Worm (Caenorhabditis elegans): ENCODE data around the gene K09E4.3.

K09E4.3 gene

ce11 chrII:14129191-14129590 is 2.5 kb upstream of the K09E4.3 start:
- no peak for TF ChIP-seq nhr-237 (tag; optimal IDR thresholded peaks at IDR 0.05)

DNA sequence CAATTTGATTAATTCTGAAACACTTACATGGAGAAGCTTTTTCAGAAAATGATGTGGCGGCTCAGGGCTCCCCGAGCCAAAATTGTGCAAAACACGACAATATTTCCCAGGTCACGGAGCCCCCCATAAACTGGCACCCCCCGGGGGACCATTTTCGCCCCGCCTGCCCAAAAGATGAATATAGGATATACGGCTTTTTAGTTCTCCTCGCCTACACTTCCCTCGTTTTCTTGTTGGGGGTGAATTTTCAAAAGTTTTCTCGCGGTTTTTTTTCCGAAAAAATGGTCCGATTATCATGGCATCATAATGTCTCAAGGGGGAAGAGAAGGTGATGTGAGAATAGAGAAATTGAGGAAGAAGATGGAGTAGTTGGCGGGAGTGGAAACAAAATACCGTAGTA is 4.7 kb downstream of the K09E4.3 start, which contains the start of gene K09E4.4:
TSS of gene K09E4.4 (minus strand) at position 101 of the 400 bp plus-strand sequence.
- no peak for TF ChIP-seq zip-4 (GFP tag; optimal IDR thresholded peaks at IDR 0.05)
- TF ChIP-seq efl-1 (optimal IDR thresholded peaks at IDR 0.05) = no peak
- peak in 1 of 2 experiments; percentile 5 for TF ChIP-seq efl-1 (GFP tag; optimal IDR thresholded peaks at IDR 0.05 in 1 of 2)
- TF ChIP-seq skn-1 (tag; optimal IDR thresholded peaks at IDR 0.05) = no peak

- TF ChIP-seq snpc-4 (tag; optimal IDR thresholded peaks at IDR 0.05) = peak; percentile 70
- no peak for TF ChIP-seq fkh-4 (tag; optimal IDR thresholded peaks at IDR 0.05; ENCODE audit: borderline replicate concordance)
Measured at ce11 chrII:14118391-14118790, 8.3 kb downstream of the K09E4.3 start.

ce11 chrII:14112842-14113241 is 13.9 kb downstream of the K09E4.3 start:
- no peak for TF ChIP-seq nhr-84 (tag; optimal IDR thresholded peaks at IDR 0.05)
- TF ChIP-seq mef-2 (tag; optimal IDR thresholded peaks at IDR 0.05) = no peak
- TF ChIP-seq blmp-1 (tag; optimal IDR thresholded peaks at IDR 0.05) = peak; percentile 65
- no peak for TF ChIP-seq hlh-17 (GFP tag; optimal IDR thresholded peaks at IDR 0.05; ENCODE audit: borderline replicate concordance)

DNA sequence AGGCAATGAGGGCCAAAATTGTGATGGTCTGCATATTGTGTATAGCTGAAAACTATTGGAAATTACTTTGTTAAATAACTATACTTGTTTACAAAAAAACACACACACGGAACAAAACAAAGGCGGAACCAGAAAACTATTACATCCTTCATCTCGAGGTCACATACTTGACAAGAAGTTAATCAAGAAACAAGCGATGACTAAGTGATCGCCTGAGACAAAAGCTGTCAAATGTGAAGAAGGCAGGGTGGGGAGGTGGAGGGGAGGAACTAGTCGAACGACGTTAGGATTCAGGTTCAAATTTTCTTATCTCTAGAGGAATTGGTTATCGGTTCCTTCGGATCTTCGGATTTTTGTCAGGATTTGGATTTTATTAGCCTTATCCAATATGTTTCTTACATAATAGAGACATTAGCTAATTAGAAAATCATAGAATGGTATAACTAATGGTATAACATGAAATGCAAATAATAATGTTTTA is 17.5 kb downstream of the K09E4.3 start, which contains the start of gene cpg-7:
TSS of gene cpg-7 (minus strand) at position 51 of the 481 bp plus-strand sequence.
- TF ChIP-seq nhr-84 (tag; optimal IDR thresholded peaks at IDR 0.05) (no peak), nhr-71 (tag; optimal IDR thresholded peaks at IDR 0.05) (no peak), F16B12.6 (tag; optimal IDR thresholded peaks at IDR 0.05) (no peak), xbp-1 (tag; optimal IDR thresholded peaks at IDR 0.05) (no peak), ztf-11 (tag; optimal IDR thresholded peaks at IDR 0.05) (no peak), ceh-8 (GFP tag; optimal IDR thresholded peaks at IDR 0.05) (no peak), nhr-85 (tag) (no peak), nhr-90 (tag; optimal IDR thresholded peaks at IDR 0.05; ENCODE audit: poor library complexity) (no peak), ztf-4 (tag; optimal IDR thresholded peaks at IDR 0.05) (no peak), isw-1 (GFP tag; IDR thresholded peaks at IDR 0.05) (no peak), mdl-1 (tag; optimal IDR thresholded peaks at IDR 0.05) (no peak)

DNA sequence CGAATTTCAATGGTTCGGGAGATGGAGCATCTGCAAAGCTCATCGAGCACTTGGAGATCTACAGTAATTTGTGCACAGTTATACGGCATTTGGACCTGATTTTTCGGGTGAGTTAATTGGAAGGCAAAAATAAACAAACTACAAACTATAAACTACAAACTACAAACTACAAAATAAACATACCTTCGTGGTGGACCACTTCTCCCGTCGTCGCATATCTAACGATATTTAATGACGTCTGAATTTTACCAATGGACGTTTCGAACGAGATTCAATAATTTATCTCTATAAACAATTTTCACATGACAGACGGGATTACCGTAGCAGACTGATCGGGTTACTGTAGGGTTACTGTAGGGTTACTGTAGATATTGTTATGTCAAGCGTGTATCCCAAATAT is 20.6 kb downstream of the K09E4.3 start:
- TF ChIP-seq sup-37 (GFP tag; optimal IDR thresholded peaks at IDR 0.05) (no peak), ceh-82 (tag; optimal IDR thresholded peaks at IDR 0.05) (no peak), lin-14 (GFP tag; optimal IDR thresholded peaks at IDR 0.05) (no peak), nhr-85 (tag) (peak; percentile 59), nhr-28 (tag; optimal IDR thresholded peaks at IDR 0.05) (no peak), unc-130 (tag; optimal IDR thresholded peaks at IDR 0.05) (no peak), Y116A8C.19 (tag; optimal IDR thresholded peaks at IDR 0.05; ENCODE audit: borderline replicate concordance) (no peak)

DNA sequence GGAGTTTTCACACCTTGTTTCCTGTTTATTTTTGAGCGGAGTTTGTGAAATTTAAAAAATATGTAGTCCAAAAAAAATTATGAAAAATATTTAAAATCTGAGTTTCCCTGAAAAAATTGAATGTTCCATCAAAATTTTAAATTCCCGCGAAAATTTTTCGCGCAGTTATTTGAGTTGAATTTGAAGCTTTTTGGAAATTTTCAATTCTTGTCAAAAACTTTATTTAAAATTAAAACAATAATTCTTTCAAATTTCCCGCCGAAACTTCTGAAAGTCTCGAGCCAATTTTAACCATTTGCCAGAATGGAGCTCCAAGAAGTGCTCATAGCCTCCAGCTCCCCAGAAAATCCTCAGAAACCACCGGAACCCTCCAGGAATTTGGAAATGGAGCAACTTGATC is 22.3 kb downstream of the K09E4.3 start, which contains the start of gene gur-4:
TSS of gene gur-4 (plus strand) at position 301 of the 400 bp plus-strand sequence.
- TF ChIP-seq lin-14 (GFP tag; optimal IDR thresholded peaks at IDR 0.05) (no peak), unc-30 (tag; optimal IDR thresholded peaks at IDR 0.05) (no peak), pag-3 (tag; optimal IDR thresholded peaks at IDR 0.05; ENCODE audit: borderline replicate concordance, insufficient read depth) (no peak), hpl-2 (GFP tag; optimal IDR thresholded peaks at IDR 0.05) (no peak), ceh-88 (GFP tag; IDR thresholded peaks at IDR 0.05) (no peak), lsy-2 (tag; optimal IDR thresholded peaks at IDR 0.05) (no peak), ceh-63 (GFP tag; optimal IDR thresholded peaks at IDR 0.05) (no peak), dpl-1 (GFP tag; optimal IDR thresholded peaks at IDR 0.05) (no peak), nhr-28 (tag; optimal IDR thresholded peaks at IDR 0.05) (no peak), pax-3 (tag; optimal IDR thresholded peaks at IDR 0.05) (no peak), nhr-84 (tag; optimal IDR thresholded peaks at IDR 0.05) (no peak), skn-1 (tag; optimal IDR thresholded peaks at IDR 0.05) (no peak), lin-39 (tag; optimal IDR thresholded peaks at IDR 0.05) (no peak), ets-5 (GFP tag; IDR thresholded peaks at IDR 0.05) (no peak), ztf-11 (tag; optimal IDR thresholded peaks at IDR 0.05) (no peak)
